Worm (Caenorhabditis elegans) whole organism, L2 larva: Measurements from ENCODE around the gene tbg-1.
A peak's percentile ranks its signal among the peaks of the same experiment; 100 is the strongest.

Source experiments
- lin-11 ChIP-seq: fragments of 150-350 bp; sonication (generic microtip); optimal IDR thresholded peaks from 2 replicates; lab custom pipeline; 2014; ENCODE audit warnings: missing biosample characterization, missing genetic modification characterization, inconsistent platforms, mixed read lengths
- nhr-11 ChIP-seq: fragments of 150-350 bp; optimal IDR thresholded peaks from 2 replicates; lab custom pipeline; 2014; ENCODE audit warnings: missing biosample characterization, missing genetic modification characterization
- nhr-237 ChIP-seq: fragments of 150-350 bp; optimal IDR thresholded peaks from 2 replicates; lab custom pipeline; 2014; ENCODE audit warnings: missing biosample characterization, missing genetic modification characterization
- peb-1 ChIP-seq: fragments of 150-350 bp; optimal IDR thresholded peaks from 2 replicates; lab custom pipeline; 2014; ENCODE audit warnings: missing biosample characterization, missing genetic modification characterization
- skn-1 ChIP-seq: sonication (generic microtip); optimal IDR thresholded peaks from 2 replicates; lab custom pipeline; 2017; ENCODE audit warnings: missing biosample characterization, missing genetic modification characterization
- snpc-4 ChIP-seq: fragments of 150-350 bp; optimal IDR thresholded peaks from 2 replicates; lab custom pipeline; 2014; ENCODE audit warnings: missing biosample characterization, missing genetic modification characterization
- zag-1 ChIP-seq: fragments of 150-350 bp; optimal IDR thresholded peaks from 2 replicates; lab custom pipeline; 2014; ENCODE audit warnings: missing biosample characterization, missing genetic modification characterization
- ztf-1 ChIP-seq: fragments of 200-800 bp; sonication (Bioruptor generic); conservative IDR thresholded peaks from 2 replicates; pipeline ENCODE4 v1.3.6; 2022; ENCODE audit warnings: missing genetic modification characterization, missing compliant biosample characterization
- ztf-11 ChIP-seq: sonication (generic microtip); optimal IDR thresholded peaks from 2 replicates; lab custom pipeline; 2017; ENCODE audit warnings: missing biosample characterization, missing genetic modification characterization
- ztf-4 ChIP-seq: fragments of 150-350 bp; optimal IDR thresholded peaks from 2 replicates; lab custom pipeline; 2014; ENCODE audit warnings: missing biosample characterization, missing genetic modification characterization

ce11 chrIII:9619079-9619761 lies 9.7 kb downstream of the tbg-1 start, which contains the start of gene hlh-11:
- TF ChIP-seq ztf-4 (tag; lab: Kevin White, UChicago) (peak; percentile 65), zag-1 (peak; percentile 80), peb-1 (tag; lab: Kevin White, UChicago) (peak; percentile 15), nhr-237 (tag; lab: Kevin White, UChicago) (no peak), ztf-1 (GFP tag; lab: Robert Waterston, UW) (no peak), snpc-4 (tag; lab: Kevin White, UChicago) (peak; percentile 70), lin-11 (tag; lab: Kevin White, UChicago) (peak; percentile 67), nhr-11 (tag; lab: Kevin White, UChicago) (no peak), ztf-11 (tag; lab: Kevin White, UChicago) (peak; percentile 53), skn-1 (tag; lab: Kevin White, UChicago) (peak; percentile 50)
